Fruit fly (Drosophila melanogaster) whole organism, embryonic: ENCODE data around the gene Sf3a2.

Experiments
- Ada2b ChIP-seq: fragments of 200-800 bp; sonication (Bioruptor generic); IDR thresholded peaks from 2 replicates; pipeline ENCODE4 v1.3.6; 2022; ENCODE audit warnings: missing biosample characterization, missing genetic modification characterization
- CG10209 ChIP-seq: fragments of 200-800 bp; sonication (Bioruptor generic); optimal IDR thresholded peaks from 3 replicates; lab custom pipeline; 2017; ENCODE audit warnings: missing biosample characterization, mild to moderate bottlenecking, missing genetic modification characterization, missing genetic modification reagents
- CG10979 ChIP-seq: fragments of 200-800 bp; sonication (Bioruptor generic); optimal IDR thresholded peaks from 2 replicates; lab custom pipeline; 2018; ENCODE audit warnings: missing biosample characterization, mild to moderate bottlenecking, missing genetic modification characterization, moderate library complexity
- CG11456 ChIP-seq: fragments of 200-800 bp; sonication (Bioruptor generic); IDR thresholded peaks from 3 replicates; pipeline ENCODE4 v1.3.6; 2022; ENCODE audit warnings: missing biosample characterization, missing genetic modification characterization
- CG13894 ChIP-seq: fragments of 200-800 bp; sonication (Bioruptor generic); optimal IDR thresholded peaks from 3 replicates; lab custom pipeline; 2018; ENCODE audit warnings: missing biosample characterization, mild to moderate bottlenecking, missing genetic modification characterization, moderate library complexity
- CG14710 ChIP-seq: fragments of 200-800 bp; sonication (Bioruptor generic); optimal IDR thresholded peaks from 3 replicates; lab custom pipeline; 2019; ENCODE audit warnings: missing biosample characterization, mild to moderate bottlenecking, missing genetic modification characterization, moderate library complexity
- CG15011 ChIP-seq: fragments of 200-800 bp; sonication (Bioruptor generic); optimal IDR thresholded peaks from 3 replicates; lab custom pipeline; 2018; ENCODE audit warnings: missing biosample characterization, mild to moderate bottlenecking, missing genetic modification characterization
- CG17328 ChIP-seq: fragments of 200-800 bp; sonication (Bioruptor generic); IDR thresholded peaks from 2 replicates; pipeline ENCODE4 v1.3.6; 2022; ENCODE audit warnings: missing biosample characterization, missing genetic modification characterization
- CG17385 ChIP-seq: fragments of 200-800 bp; sonication (Bioruptor generic); optimal IDR thresholded peaks from 3 replicates; lab custom pipeline; 2018; ENCODE audit warnings: missing biosample characterization, mild to moderate bottlenecking, missing genetic modification characterization
- CG18011 ChIP-seq: fragments of 200-800 bp; sonication (Bioruptor generic); optimal IDR thresholded peaks from 2 replicates; lab custom pipeline; 2017; ENCODE audit warnings: missing biosample characterization, missing genetic modification characterization, mild to moderate bottlenecking, moderate library complexity, missing genotype
- CG18262 ChIP-seq: fragments of 200-800 bp; optimal IDR thresholded peaks from 3 replicates; lab custom pipeline; 2019; ENCODE audit warnings: missing biosample characterization, mild to moderate bottlenecking, missing genetic modification characterization, moderate library complexity
- CG18764 ChIP-seq: fragments of 200-800 bp; sonication (Bioruptor generic); optimal IDR thresholded peaks from 3 replicates; lab custom pipeline; 2016; ENCODE audit warnings: missing biosample characterization, missing genetic modification characterization
- CG2875 ChIP-seq: fragments of 200-800 bp; sonication (Bioruptor generic); optimal IDR thresholded peaks from 2 replicates; lab custom pipeline; 2017; ENCODE audit warnings: missing biosample characterization, mild to moderate bottlenecking, missing genetic modification characterization, missing genetic modification reagents
- CG31365 ChIP-seq: fragments of 200-800 bp; sonication (Bioruptor generic); optimal IDR thresholded peaks from 2 replicates; lab custom pipeline; 2018; ENCODE audit warnings: missing biosample characterization, mild to moderate bottlenecking, missing genetic modification characterization
- CG4328 ChIP-seq: fragments of 200-800 bp; sonication (Bioruptor generic); optimal IDR thresholded peaks from 3 replicates; lab custom pipeline; 2017; ENCODE audit warnings: missing biosample characterization, missing genetic modification reagents, missing genetic modification characterization
- CG4404 ChIP-seq: fragments of 200-800 bp; sonication (Bioruptor generic); IDR thresholded peaks from 2 replicates; pipeline ENCODE4 v1.3.6; 2022; ENCODE audit warnings: missing biosample characterization, missing genetic modification characterization
- CG4617 ChIP-seq: fragments of 200-800 bp; sonication (Bioruptor generic); optimal IDR thresholded peaks from 3 replicates; lab custom pipeline; 2016; ENCODE audit warnings: missing biosample characterization, missing genetic modification characterization, borderline replicate concordance
- CG6689 ChIP-seq: fragments of 200-800 bp; sonication (Bioruptor generic); IDR thresholded peaks from 2 replicates; pipeline ENCODE4 v1.3.6; 2022; ENCODE audit warnings: missing biosample characterization, missing genetic modification characterization
- CG7745 ChIP-seq: fragments of 200-800 bp; sonication (Bioruptor generic); optimal IDR thresholded peaks from 2 replicates; lab custom pipeline; 2018; ENCODE audit warnings: missing biosample characterization, mild to moderate bottlenecking, missing genetic modification characterization, moderate library complexity
- CG7786 ChIP-seq: fragments of 200-800 bp; sonication (Bioruptor generic); optimal IDR thresholded peaks from 2 replicates; lab custom pipeline; 2016; ENCODE audit warnings: missing biosample characterization, missing genetic modification characterization
- CG7839 ChIP-seq: fragments of 200-800 bp; sonication (Bioruptor generic); optimal IDR thresholded peaks from 3 replicates; lab custom pipeline; 2018; ENCODE audit warnings: missing biosample characterization, mild to moderate bottlenecking, missing genetic modification characterization, moderate library complexity
- CG7963 ChIP-seq: fragments of 200-800 bp; sonication (Bioruptor generic); IDR thresholded peaks from 3 replicates; pipeline ENCODE4 v1.3.6; 2022; ENCODE audit warnings: missing biosample characterization, missing genetic modification characterization; ENCODE audit not compliant: partially characterized antibody
- CkIIα-i1 ChIP-seq: fragments of 200-800 bp; sonication (Bioruptor generic); IDR thresholded peaks from 2 replicates; pipeline ENCODE4 v1.3.6; 2022; ENCODE audit warnings: missing biosample characterization, missing genetic modification characterization
- D19B ChIP-seq: fragments of 200-800 bp; sonication (Bioruptor generic); optimal IDR thresholded peaks from 2 replicates; lab custom pipeline; 2017; ENCODE audit warnings: missing biosample characterization, mild to moderate bottlenecking, missing genetic modification characterization
- Elba2 ChIP-seq: fragments of 200-800 bp; sonication (Bioruptor generic); optimal IDR thresholded peaks from 3 replicates; lab custom pipeline; 2016; ENCODE audit warnings: missing biosample characterization, missing genetic modification characterization
- Hr39 ChIP-seq: fragments of >200 bp; optimal IDR thresholded peaks from 2 replicates; lab custom pipeline; 2017
- Kr ChIP-seq: fragments of 200-800 bp; sonication (Bioruptor generic); optimal IDR thresholded peaks from 2 replicates; lab custom pipeline; 2017; ENCODE audit warnings: missing biosample characterization, mild to moderate bottlenecking, missing genetic modification characterization
- Lpt ChIP-seq: fragments of >200 bp; optimal IDR thresholded peaks from 2 replicates; lab custom pipeline; 2018; ENCODE audit warnings: missing biosample characterization, missing genetic modification characterization
- Mad ChIP-seq: fragments of 200-800 bp; sonication (Bioruptor generic); optimal IDR thresholded peaks from 2 replicates; lab custom pipeline; 2016; ENCODE audit warnings: missing biosample characterization, missing genetic modification characterization
- Optix ChIP-seq: fragments of 200-800 bp; sonication (Bioruptor generic); IDR thresholded peaks from 3 replicates; pipeline ENCODE4 v1.3.6; 2022; ENCODE audit warnings: missing biosample characterization, missing genetic modification characterization
- Pdp1 ChIP-seq, 2 experiments: fragments of 200-800 bp; sonication (Bioruptor generic); optimal IDR thresholded peaks; 3 replicates each; lab custom pipeline; 2016; ENCODE audit warnings: missing biosample characterization in 2 of 2, missing genetic modification characterization in 2 of 2, mild to moderate bottlenecking in 1 of 2, moderate library complexity in 1 of 2
- Rfx ChIP-seq: fragments of 200-800 bp; sonication (Bioruptor generic); IDR thresholded peaks from 2 replicates; pipeline ENCODE4 v1.3.6; 2022; ENCODE audit warnings: missing biosample characterization, missing genetic modification characterization
- Scr ChIP-seq: fragments of 200-800 bp; sonication (Bioruptor generic); IDR thresholded peaks from 2 replicates; pipeline ENCODE4 v1.3.6; 2022; ENCODE audit warnings: missing biosample characterization, missing genetic modification characterization; ENCODE audit not compliant: partially characterized antibody
- Sin3A ChIP-seq: fragments of >200 bp; optimal IDR thresholded peaks from 2 replicates; lab custom pipeline; 2018
- Usf ChIP-seq: fragments of 200-800 bp; sonication (Bioruptor generic); optimal IDR thresholded peaks from 2 replicates; lab custom pipeline; 2017; ENCODE audit warnings: missing genotype, missing biosample characterization, missing genetic modification characterization
- Xrp1 ChIP-seq: fragments of 200-800 bp; sonication (Bioruptor generic); IDR thresholded peaks from 2 replicates; pipeline ENCODE4 v1.3.6; 2022; ENCODE audit warnings: missing biosample characterization, missing genetic modification characterization
- al ChIP-seq: fragments of 200-800 bp; sonication (Bioruptor generic); IDR thresholded peaks from 2 replicates; pipeline ENCODE4 v1.3.6; 2022; ENCODE audit warnings: missing biosample characterization, missing genetic modification characterization
- aop ChIP-seq: fragments of 200-800 bp; sonication (Bioruptor generic); IDR thresholded peaks from 2 replicates; pipeline ENCODE4 v1.3.6; 2022; ENCODE audit warnings: missing biosample characterization, missing genetic modification characterization
- bowl ChIP-seq: fragments of 200-800 bp; sonication (Bioruptor generic); IDR thresholded peaks from 2 replicates; pipeline ENCODE4 v1.3.6; 2022; ENCODE audit warnings: missing biosample characterization, missing genetic modification characterization
- br ChIP-seq: fragments of >200 bp; optimal IDR thresholded peaks from 2 replicates; lab custom pipeline; 2017
- cas ChIP-seq: fragments of 200-800 bp; sonication (Bioruptor generic); IDR thresholded peaks from 2 replicates; pipeline ENCODE4 v1.3.6; 2022; ENCODE audit warnings: missing biosample characterization, missing genetic modification characterization
- ind ChIP-seq: fragments of 200-800 bp; sonication (Bioruptor generic); optimal IDR thresholded peaks from 3 replicates; lab custom pipeline; 2016; ENCODE audit warnings: missing biosample characterization, missing genetic modification characterization
- kah ChIP-seq: fragments of 200-800 bp; sonication (Bioruptor generic); optimal IDR thresholded peaks from 2 replicates; lab custom pipeline; 2018; ENCODE audit warnings: missing biosample characterization, mild to moderate bottlenecking, missing genetic modification characterization
- mam ChIP-seq: fragments of 200-800 bp; sonication (Bioruptor generic); optimal IDR thresholded peaks from 3 replicates; lab custom pipeline; 2016; ENCODE audit warnings: missing biosample characterization, missing genetic modification characterization
- oc ChIP-seq: fragments of 200-800 bp; sonication (Bioruptor generic); optimal IDR thresholded peaks from 2 replicates; lab custom pipeline; 2018; ENCODE audit warnings: missing biosample characterization, mild to moderate bottlenecking, missing genetic modification characterization, moderate library complexity
- otp ChIP-seq: fragments of 200-800 bp; sonication (Bioruptor generic); IDR thresholded peaks from 3 replicates; pipeline ENCODE4, ENCODE4 v1.3.6; 2022; ENCODE audit warnings: missing biosample characterization, missing genetic modification characterization
- schlank ChIP-seq: fragments of 200-800 bp; sonication (Bioruptor generic); optimal IDR thresholded peaks from 2 replicates; lab custom pipeline; 2018; ENCODE audit warnings: missing biosample characterization, mild to moderate bottlenecking, missing genetic modification characterization
- so ChIP-seq: fragments of 200-800 bp; sonication (Bioruptor generic); IDR thresholded peaks from 3 replicates; pipeline ENCODE4 v1.3.6; 2022; ENCODE audit warnings: missing biosample characterization, missing genetic modification characterization
- stc ChIP-seq: fragments of 200-800 bp; sonication (Bioruptor generic); IDR thresholded peaks from 2 replicates; pipeline ENCODE4 v1.3.6; 2022; ENCODE audit warnings: missing biosample characterization, missing genetic modification characterization
- sug ChIP-seq: fragments of 200-800 bp; optimal IDR thresholded peaks from 2 replicates; lab custom pipeline; 2019; ENCODE audit warnings: missing biosample characterization, mild to moderate bottlenecking, missing genetic modification characterization, moderate library complexity
- tx ChIP-seq: fragments of 200-800 bp; sonication (Bioruptor generic); optimal IDR thresholded peaks from 2 replicates; lab custom pipeline; 2016; ENCODE audit warnings: missing biosample characterization, missing genetic modification characterization

Gene Sf3a2

DNA sequence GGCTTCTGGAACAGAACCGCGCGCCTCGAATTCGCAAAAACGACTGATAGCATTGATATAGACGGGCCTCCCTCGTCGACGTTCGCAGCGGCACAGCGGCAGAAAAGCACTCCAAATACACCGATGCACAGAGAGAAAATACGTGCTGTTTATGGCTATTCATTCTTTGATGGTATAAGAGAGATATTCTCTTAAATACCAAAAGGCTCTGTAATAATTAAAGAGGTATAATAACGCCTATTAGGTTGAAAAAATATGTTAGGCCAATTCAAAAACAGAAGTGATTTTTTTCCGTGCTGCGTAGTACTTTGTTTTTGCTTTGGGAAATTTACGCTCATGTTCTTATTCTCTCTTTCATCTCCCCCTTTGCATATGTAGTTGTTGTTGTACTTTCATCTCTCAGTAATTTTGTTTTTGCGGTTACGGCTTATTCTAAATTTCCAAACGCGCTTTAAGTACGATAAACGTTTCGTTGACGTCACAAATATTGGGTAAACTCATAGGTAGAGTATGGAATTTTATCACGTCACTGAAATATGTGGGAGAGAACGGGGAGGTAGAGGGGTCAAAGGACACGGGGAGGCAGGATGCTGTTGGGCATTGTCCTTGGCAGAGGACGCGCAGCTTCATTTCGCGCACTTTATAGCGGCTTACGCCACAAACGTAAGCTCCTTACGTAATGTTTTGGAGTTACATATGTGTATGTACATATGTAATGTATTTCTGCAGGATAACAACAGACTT is 29.4 kb upstream of the Sf3a2 start, which contains the start of gene nebu (continued):
- TF ChIP-seq CG7963 (GFP tag; lab: Robert Waterston, UW) = no peak
- TF ChIP-seq Sin3A (lab: Kevin White, UChicago) = no peak
- TF ChIP-seq oc = no peak
- peak; percentile 92 for TF ChIP-seq otp (GFP tag; lab: Robert Waterston, UW)
- TF ChIP-seq al = peak; percentile 97; the same call in 1 of the 2 replicates
- peak; percentile 89 for TF ChIP-seq D19B (GFP tag; lab: Kevin White, UChicago)
- TF ChIP-seq Kr = no peak
- TF ChIP-seq CG7786 (GFP tag; lab: Kevin White, UChicago) = peak; percentile 99
- peak; percentile 94; the same call in 1 of the 2 replicates for TF ChIP-seq CG6689 (GFP tag; lab: Robert Waterston, UW)
- TF ChIP-seq so (GFP tag; lab: Robert Waterston, UW) = peak; percentile 96
- peak; percentile 66 for TF ChIP-seq kah (GFP tag; lab: Kevin White, UChicago)
- peak; percentile 51 for TF ChIP-seq Elba2 (GFP tag; lab: Kevin White, UChicago)
- peak; percentile 84 for TF ChIP-seq CG4328
- TF ChIP-seq aop = 0 out of 2 replicates have a peak, but pooled peaks have one; percentile 72
- TF ChIP-seq CkIIα-i1 (GFP tag; lab: Robert Waterston, UW) = peak; percentile 88; the same call in 1 of the 2 replicates
- no peak for TF ChIP-seq br (lab: Kevin White, UChicago)
- no peak for TF ChIP-seq Hr39 (lab: Kevin White, UChicago)
- TF ChIP-seq CG7745 (tag; lab: Kevin White, UChicago) = no peak
- peak; percentile 96 for TF ChIP-seq CG10209 (GFP tag; lab: Kevin White, UChicago)
- peak; percentile 91 for TF ChIP-seq CG15011 (GFP tag; lab: Kevin White, UChicago)
- peak; percentile 96 for TF ChIP-seq Ada2b (GFP tag; lab: Robert Waterston, UW)
- peak; percentile 89 for TF ChIP-seq bowl
- peak; percentile 92 for TF ChIP-seq cas (GFP tag; lab: Robert Waterston, UW)
- peak; percentile 97 for TF ChIP-seq ind
- TF ChIP-seq sug (tag; lab: Kevin White, UChicago) = peak; percentile 92
- TF ChIP-seq CG18262 (tag; lab: Kevin White, UChicago) = peak; percentile 86
- TF ChIP-seq Lpt = no peak
- no peak for TF ChIP-seq Scr (GFP tag; lab: Robert Waterston, UW)
- TF ChIP-seq mam (GFP tag; lab: Kevin White, UChicago) = peak; percentile 98
- peak; percentile 95 for TF ChIP-seq stc (GFP tag; lab: Robert Waterston, UW)
- peak; percentile 95 for TF ChIP-seq CG17328
- TF ChIP-seq schlank (tag; lab: Kevin White, UChicago) = peak; percentile 96
- peak; percentile 97 for TF ChIP-seq CG7839 (tag; lab: Kevin White, UChicago)
- peak; percentile 90 for TF ChIP-seq CG18764 (GFP tag; lab: Kevin White, UChicago)
- peak; percentile 81 for TF ChIP-seq CG4617 (GFP tag; lab: Kevin White, UChicago)
- peak; percentile 82 for TF ChIP-seq CG2875 (GFP tag; lab: Kevin White, UChicago)
- TF ChIP-seq Pdp1 (GFP tag; optimal IDR thresholded peaks at IDR 0.05; lab: Kevin White, UChicago) = peak; percentile 92 to 97
- TF ChIP-seq CG31365 (tag; lab: Kevin White, UChicago) = peak; percentile 84
- TF ChIP-seq Mad = peak; percentile 90
- peak; percentile 85 for TF ChIP-seq CG18011 (GFP tag; lab: Kevin White, UChicago)
- TF ChIP-seq CG11456 (GFP tag; lab: Robert Waterston, UW) = peak; percentile 97
- TF ChIP-seq CG13894 (tag; lab: Kevin White, UChicago) = peak; percentile 98
- peak; percentile 86 for TF ChIP-seq CG10979
- peak; percentile 92 for TF ChIP-seq Usf (GFP tag; lab: Kevin White, UChicago)
- peak; percentile 99 for TF ChIP-seq Rfx (GFP tag; lab: Robert Waterston, UW)
- peak; percentile 96 for TF ChIP-seq tx (GFP tag; lab: Kevin White, UChicago)
- peak; percentile 91 for TF ChIP-seq CG17385
- no peak for TF ChIP-seq Optix (GFP tag; lab: Robert Waterston, UW)
- peak; percentile 78 for TF ChIP-seq CG14710 (tag; lab: Kevin White, UChicago)
- TF ChIP-seq Xrp1 (GFP tag; lab: Robert Waterston, UW) = peak; percentile 96
- no peak; the same call in 1 of the 2 replicates for TF ChIP-seq CG4404 (GFP tag; lab: Robert Waterston, UW)
